Worm (Caenorhabditis elegans) whole organism, L2 larva: ENCODE data around the gene F58A4.2.
A peak's percentile ranks its signal among the peaks of the same experiment; 100 is the strongest.

Experiments used
- F13H6.1 ChIP-seq: sonication (generic microtip); optimal IDR thresholded peaks from 2 replicates; lab custom pipeline; 2016; ENCODE audit warnings: missing genetic modification characterization, missing compliant biosample characterization
- aly-2 ChIP-seq: fragments of 150-350 bp; optimal IDR thresholded peaks from 2 replicates; lab custom pipeline; 2014; ENCODE audit warnings: missing biosample characterization, missing genetic modification characterization
- ama-1 ChIP-seq: fragments of 150-350 bp; optimal IDR thresholded peaks from 2 replicates; lab custom pipeline; 2018; ENCODE audit warnings: inconsistent platforms
- blmp-1 ChIP-seq: sonication (generic microtip); optimal IDR thresholded peaks from 2 replicates; lab custom pipeline; 2017; ENCODE audit warnings: missing genetic modification characterization, mild to moderate bottlenecking, missing compliant biosample characterization, antibody characterized with exemption, moderate library complexity; ENCODE audit not compliant: insufficient read depth
- elt-3 ChIP-seq: sonication (generic microtip); optimal IDR thresholded peaks from 2 replicates; lab custom pipeline; 2017; ENCODE audit warnings: missing biosample characterization, missing genetic modification characterization
- mdl-1 ChIP-seq, 2 experiments: fragments of 150-350 bp in 1 of 2; sonication (generic microtip) in 1 of 2; optimal IDR thresholded peaks; 2 replicates each; lab custom pipeline; 2017; ENCODE audit warnings: missing biosample characterization in 2 of 2, missing genetic modification characterization in 2 of 2
- nhr-11 ChIP-seq: fragments of 150-350 bp; optimal IDR thresholded peaks from 2 replicates; lab custom pipeline; 2014; ENCODE audit warnings: missing biosample characterization, missing genetic modification characterization
- nhr-12 ChIP-seq: fragments of 150-350 bp; optimal IDR thresholded peaks from 2 replicates; lab custom pipeline; 2014; ENCODE audit warnings: missing biosample characterization, missing genetic modification characterization
- nhr-21 ChIP-seq: fragments of 150-350 bp; optimal IDR thresholded peaks from 2 replicates; lab custom pipeline; 2014; ENCODE audit warnings: missing biosample characterization, missing genetic modification characterization
- nhr-237 ChIP-seq: fragments of 150-350 bp; optimal IDR thresholded peaks from 2 replicates; lab custom pipeline; 2014; ENCODE audit warnings: missing biosample characterization, missing genetic modification characterization
- nhr-77 ChIP-seq: fragments of 150-350 bp; optimal IDR thresholded peaks from 2 replicates; lab custom pipeline; 2014; ENCODE audit warnings: missing biosample characterization, missing genetic modification characterization
- unc-62 ChIP-seq: fragments of 150-350 bp; optimal IDR thresholded peaks from 2 replicates; lab custom pipeline; 2014; ENCODE audit warnings: missing biosample characterization, missing genetic modification reagents, missing genetic modification characterization
- zag-1 ChIP-seq: fragments of 150-350 bp; optimal IDR thresholded peaks from 2 replicates; lab custom pipeline; 2014; ENCODE audit warnings: missing biosample characterization, missing genetic modification characterization
- ztf-1 ChIP-seq: fragments of 200-800 bp; sonication (Bioruptor generic); conservative IDR thresholded peaks from 2 replicates; pipeline ENCODE4 v1.3.6; 2022; ENCODE audit warnings: missing genetic modification characterization, missing compliant biosample characterization

DNA sequence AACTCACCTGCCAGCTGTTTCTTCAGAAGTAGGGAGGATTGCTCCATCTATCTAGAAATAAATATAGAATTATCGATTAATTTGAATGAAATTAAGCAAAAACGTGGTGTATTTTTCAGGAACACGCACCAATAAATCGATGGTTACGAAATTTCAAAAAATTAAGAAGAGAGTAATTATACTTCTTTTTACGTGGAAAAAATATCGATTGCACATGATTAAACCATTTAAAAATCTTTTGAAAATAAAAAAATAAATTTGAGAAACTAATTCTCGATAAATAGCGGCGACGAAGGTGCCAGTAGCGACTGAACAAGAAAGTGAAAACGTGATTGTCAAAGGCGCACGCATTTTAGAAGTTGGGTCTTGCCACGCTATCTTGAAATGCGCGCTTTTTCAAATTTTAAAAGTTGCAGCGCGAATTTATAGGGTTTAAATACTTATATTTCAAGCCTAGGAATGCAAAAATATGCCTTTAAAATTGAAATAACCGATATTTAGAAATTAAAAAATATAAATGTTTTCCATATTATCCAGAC lies 30.6 kb upstream of the F58A4.2 start, which contains the start of gene ubc-7:
- TF ChIP-seq elt-3 (tag; lab: Kevin White, UChicago) (no peak), aly-2 (no peak), F13H6.1 (tag; lab: Kevin White, UChicago) (peak; percentile 64), unc-62 (GFP tag; lab: Kevin White, UChicago) (no peak), zag-1 (tag; lab: Kevin White, UChicago) (no peak), mdl-1 (tag; optimal IDR thresholded peaks at IDR 0.05; lab: Kevin White, UChicago) (peak in 1 of 2 experiments; percentile 72), ztf-1 (no peak), nhr-21 (peak; percentile 84), nhr-12 (tag; lab: Kevin White, UChicago) (no peak), nhr-77 (tag; lab: Kevin White, UChicago) (no peak), ama-1 (lab: Kevin White, UChicago) (peak; percentile 85), blmp-1 (peak; percentile 97), nhr-11 (tag; lab: Kevin White, UChicago) (no peak), nhr-237 (tag; lab: Kevin White, UChicago) (no peak)
